Fruit fly (Drosophila melanogaster) whole organism, adult: ENCODE measurements around the gene Ssl1.

ENCODE experiments used
- CG12768 ChIP-seq: fragments of 200-800 bp; sonication (Bioruptor generic); optimal IDR thresholded peaks from 2 replicates; lab custom pipeline; 2017; ENCODE audit warnings: missing biosample characterization, missing genetic modification characterization, mild to moderate bottlenecking, moderate library complexity, missing genetic modification reagents
- Crg-1 ChIP-seq: fragments of 200-800 bp; sonication (Bioruptor generic); optimal IDR thresholded peaks from 2 replicates; lab custom pipeline; 2016; ENCODE audit warnings: missing biosample characterization, missing genetic modification characterization
- Hr96 ChIP-seq: fragments of 200-800 bp; sonication (Bioruptor generic); optimal IDR thresholded peaks from 2 replicates; lab custom pipeline; 2016; ENCODE audit warnings: missing biosample characterization, missing genetic modification characterization
- Mnt ChIP-seq: fragments of 200-800 bp; sonication (Bioruptor generic); optimal IDR thresholded peaks from 2 replicates; lab custom pipeline; 2016; ENCODE audit warnings: missing biosample characterization, mild to moderate bottlenecking, missing genetic modification characterization
- bab1 ChIP-seq: fragments of 200-800 bp; sonication (Bioruptor generic); optimal IDR thresholded peaks from 3 replicates; lab custom pipeline; 2019; ENCODE audit warnings: missing biosample characterization, mild to moderate bottlenecking, missing genetic modification characterization, moderate library complexity
- cic ChIP-seq: fragments of 200-800 bp; sonication (Bioruptor generic); optimal IDR thresholded peaks from 2 replicates; lab custom pipeline; 2017; ENCODE audit warnings: missing biosample characterization, mild to moderate bottlenecking, missing genetic modification characterization, moderate library complexity
- tj ChIP-seq: fragments of 200-800 bp; sonication (Bioruptor generic); optimal IDR thresholded peaks from 3 replicates; lab custom pipeline; 2017; ENCODE audit warnings: missing biosample characterization, mild to moderate bottlenecking, missing genetic modification characterization, moderate library complexity

DNA sequence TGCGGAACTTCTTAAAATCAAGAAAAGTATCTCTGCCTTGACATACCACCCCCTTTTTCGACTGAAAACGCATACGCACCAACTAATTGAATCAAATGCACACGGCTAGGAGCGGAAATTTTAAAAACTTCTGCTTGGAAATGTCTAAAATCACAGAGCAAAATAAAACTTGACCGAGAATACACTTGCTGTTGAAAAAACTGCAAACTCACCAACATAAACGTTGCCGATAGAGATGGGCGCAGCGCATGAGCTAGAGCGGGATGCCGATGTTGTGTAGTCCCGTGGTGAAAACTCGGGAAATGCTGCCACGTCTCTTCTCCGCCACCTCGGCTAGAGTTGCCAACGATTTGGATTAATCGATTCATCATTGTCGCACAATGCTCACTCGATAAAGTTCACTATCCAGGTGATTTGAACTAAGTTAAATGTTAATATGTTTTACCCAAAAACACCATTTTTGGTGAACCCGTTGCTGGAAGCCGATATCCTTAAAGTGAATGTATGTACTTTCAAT, 7.0 kb upstream of the Ssl1 start, which contains the start of the genes CG11109 and Arf1:
- TF ChIP-seq Mnt (GFP tag; lab: Kevin White, UChicago) (peak; percentile 35), Hr96 (no peak), bab1 (GFP tag; lab: Kevin White, UChicago) (peak; percentile 62), CG12768 (GFP tag; lab: Kevin White, UChicago) (peak; percentile 27), cic (GFP tag; lab: Kevin White, UChicago) (no peak), tj (peak; percentile 65), Crg-1 (GFP tag; lab: Kevin White, UChicago) (no peak)
